Fruit fly (Drosophila melanogaster): ENCODE data around the gene Chsy.
A peak's percentile ranks its signal among the peaks of the same experiment; 100 is the strongest.

The Chsy gene

dm6 chrX:15549055-15549454 is 44.3 kb downstream of the Chsy start (continued):
- TF ChIP-seq Gug (GFP tag; IDR thresholded peaks at IDR 0.05) (peak; percentile 55; the same call in 3 of the 4 replicates), CG11456 (GFP tag; IDR thresholded peaks at IDR 0.05) (no peak), CG9932 (GFP tag; IDR thresholded peaks at IDR 0.05) (peak; percentile 81), Oli (tag; optimal IDR thresholded peaks at IDR 0.05) (peak; percentile 86), Ssrp (tag; optimal IDR thresholded peaks at IDR 0.05) (peak; percentile 78), CG18764 (GFP tag; optimal IDR thresholded peaks at IDR 0.05) (peak; percentile 52), E2f2 (GFP tag; IDR thresholded peaks at IDR 0.05) (peak; percentile 52; the same call in 1 of the 2 replicates), row (GFP tag; IDR thresholded peaks at IDR 0.05) (peak; percentile 80), schlank (tag; optimal IDR thresholded peaks at IDR 0.05) (no peak), disco-r (GFP tag; optimal IDR thresholded peaks at IDR 0.05) (peak; percentile 28), MESR4 (GFP tag; optimal IDR thresholded peaks at IDR 0.05) (no peak), pho (GFP tag; optimal IDR thresholded peaks at IDR 0.05) (peak; percentile 70), tin (GFP tag; optimal IDR thresholded peaks at IDR 0.05) (peak; percentile 59), ash1 (GFP tag; optimal IDR thresholded peaks at IDR 0.05) (no peak), pita (GFP tag; optimal IDR thresholded peaks at IDR 0.05) (no peak), CG17328 (GFP tag; IDR thresholded peaks at IDR 0.05) (0 out of 2 replicates have a peak, but pooled peaks have one; percentile 45), CG2116 (GFP tag; optimal IDR thresholded peaks at IDR 0.05) (peak; percentile 34), CoRest (tag; optimal IDR thresholded peaks at IDR 0.05) (peak; percentile 87), CG30431 (GFP tag; optimal IDR thresholded peaks at IDR 0.05) (peak; percentile 30), Ets65A (GFP tag) (peak; percentile 96), jigr1 (GFP tag; IDR thresholded peaks at IDR 0.05) (peak; percentile 44; the same call in 1 of the 3 replicates), Six4 (GFP tag; optimal IDR thresholded peaks at IDR 0.05) (peak; percentile 50), CG15696 (tag; optimal IDR thresholded peaks at IDR 0.05) (peak; percentile 41), zfh2 (GFP tag; optimal IDR thresholded peaks at IDR 0.05) (peak; percentile 66), CG18476 (GFP tag; optimal IDR thresholded peaks at IDR 0.05) (peak; percentile 69), p53 (GFP tag; optimal IDR thresholded peaks at IDR 0.05) (no peak), wor (GFP tag; IDR thresholded peaks at IDR 0.05) (0 out of 2 replicates have a peak, but pooled peaks have one; percentile 46), CG7963 (GFP tag; IDR thresholded peaks at IDR 0.05; ENCODE audit: partially characterized antibody) (no peak), CG8089 (GFP tag; optimal IDR thresholded peaks at IDR 0.05) (peak; percentile 57), repo (GFP tag; optimal IDR thresholded peaks at IDR 0.05) (peak; percentile 36), CG16813 (GFP tag; IDR thresholded peaks at IDR 0.05; ENCODE audit: partially characterized antibody) (no peak), CG11695 (GFP tag; IDR thresholded peaks at IDR 0.05) (peak; percentile 75; the same call in 2 of the 3 replicates), CG10462 (GFP tag; optimal IDR thresholded peaks at IDR 0.05) (peak; percentile 29), CG4282 (GFP tag; optimal IDR thresholded peaks at IDR 0.05) (peak; percentile 12), Hr78 (GFP tag; optimal IDR thresholded peaks at IDR 0.05) (peak in 1 of 2 experiments; percentile 23), h (optimal IDR thresholded peaks at IDR 0.05) (no peak), Fer3 (tag; optimal IDR thresholded peaks at IDR 0.05) (peak; percentile 79), CG1233 (GFP tag; optimal IDR thresholded peaks at IDR 0.05) (peak; percentile 64), z (GFP tag; IDR thresholded peaks at IDR 0.05) (no peak), odd (GFP tag; optimal IDR thresholded peaks at IDR 0.05) (peak; percentile 63), CG14710 (tag; optimal IDR thresholded peaks at IDR 0.05) (peak; percentile 50), pzg (GFP tag; optimal IDR thresholded peaks at IDR 0.05) (no peak), CG32532 (GFP tag; IDR thresholded peaks at IDR 0.05) (peak; percentile 86), Hmx (GFP tag; optimal IDR thresholded peaks at IDR 0.05) (peak; percentile 29), bab2 (GFP tag; optimal IDR thresholded peaks at IDR 0.05) (peak; percentile 69), CG2875 (GFP tag; optimal IDR thresholded peaks at IDR 0.05) (peak; percentile 65), CG1792 (GFP tag; optimal IDR thresholded peaks at IDR 0.05) (peak; percentile 50), hth (optimal IDR thresholded peaks at IDR 0.05) (no peak), CG13894 (tag; optimal IDR thresholded peaks at IDR 0.05) (peak; percentile 30), CG18011 (GFP tag; optimal IDR thresholded peaks at IDR 0.05) (peak; percentile 42), luna (GFP tag; optimal IDR thresholded peaks at IDR 0.05) (peak; percentile 66)

All from whole organism, embryonic.